Fruit fly (Drosophila melanogaster): ENCODE results near the gene rg.

The rg gene

dm6 chrX:5085469-5085868 is at the start of gene rg, which contains the start of gene CG15465:
TSS of gene rg (plus strand) at chrX:5085759.
TSS of gene CG15465 (plus strand) at chrX:5085759.
- TF ChIP-seq vvl (GFP tag; IDR thresholded peaks at IDR 0.05): peak; percentile 17; the same call in 1 of the 2 replicates
- TF ChIP-seq Dll (GFP tag; IDR thresholded peaks at IDR 0.05; ENCODE audit: partially characterized antibody): peak; percentile 63; the same call in 3 of the 4 replicates
- no peak for TF ChIP-seq pita (GFP tag; optimal IDR thresholded peaks at IDR 0.05)
- TF ChIP-seq CG10654 (GFP tag; optimal IDR thresholded peaks at IDR 0.05): no peak
- TF ChIP-seq CG3995 (GFP tag; optimal IDR thresholded peaks at IDR 0.05): peak; percentile 11
- no peak for TF ChIP-seq Trl (optimal IDR thresholded peaks at IDR 0.05)
- TF ChIP-seq Trl (GFP tag; optimal IDR thresholded peaks at IDR 0.05): no peak
- no peak for TF ChIP-seq ttk (GFP tag; IDR thresholded peaks at IDR 0.05)
- TF ChIP-seq knrl (GFP tag; IDR thresholded peaks at IDR 0.05; ENCODE audit: partially characterized antibody): peak; percentile 52; the same call in 1 of the 3 replicates
- TF ChIP-seq unc-4 (GFP tag; IDR thresholded peaks at IDR 0.05; ENCODE audit: partially characterized antibody): peak; percentile 64; the same call in 1 of the 2 replicates
- TF ChIP-seq CG11723 (GFP tag; optimal IDR thresholded peaks at IDR 0.05): no peak
- TF ChIP-seq Fer2 (tag; optimal IDR thresholded peaks at IDR 0.05): no peak
- TF ChIP-seq CG34422 (GFP tag; IDR thresholded peaks at IDR 0.05): 0 out of 3 replicates have a peak, but pooled peaks have one; percentile 21
- peak; percentile 76 for TF ChIP-seq Jarid2 (GFP tag; optimal IDR thresholded peaks at IDR 0.05)
- TF ChIP-seq BEAF-32 (GFP tag; optimal IDR thresholded peaks at IDR 0.05): peak; percentile 63
- peak; percentile 73 for TF ChIP-seq E2f2 (GFP tag; IDR thresholded peaks at IDR 0.05)
- no peak for TF ChIP-seq CG13424 (tag; optimal IDR thresholded peaks at IDR 0.05)
- 0 out of 2 replicates have a peak, but pooled peaks have one; percentile 5 for TF ChIP-seq MBD-R2 (GFP tag; IDR thresholded peaks at IDR 0.05)
- TF ChIP-seq shn (GFP tag; optimal IDR thresholded peaks at IDR 0.05): no peak
- peak; percentile 66; the same call in 2 of the 3 replicates for TF ChIP-seq vnd (GFP tag; IDR thresholded peaks at IDR 0.05; ENCODE audit: partially characterized antibody)
- peak; percentile 66 for TF ChIP-seq nerfin-2 (GFP tag; IDR thresholded peaks at IDR 0.05; ENCODE audit: partially characterized antibody)
- peak; percentile 78 for TF ChIP-seq CG7963 (GFP tag; IDR thresholded peaks at IDR 0.05; ENCODE audit: partially characterized antibody)
- peak; percentile 63; the same call in 2 of the 3 replicates for TF ChIP-seq mld (GFP tag; IDR thresholded peaks at IDR 0.05; ENCODE audit: partially characterized antibody)
- no peak for TF ChIP-seq CG15269 (tag; optimal IDR thresholded peaks at IDR 0.05)
- TF ChIP-seq ATbp (GFP tag; optimal IDR thresholded peaks at IDR 0.05): no peak
- peak; percentile 67; the same call in 1 of the 2 replicates for TF ChIP-seq CG42726 (GFP tag; IDR thresholded peaks at IDR 0.05; ENCODE audit: partially characterized antibody)
- no peak for TF ChIP-seq bcd (GFP tag; optimal IDR thresholded peaks at IDR 0.05)
- TF ChIP-seq fd64A (GFP tag; optimal IDR thresholded peaks at IDR 0.05): no peak
- peak; percentile 13 for TF ChIP-seq stwl (tag; optimal IDR thresholded peaks at IDR 0.05)
- peak; percentile 73 for TF ChIP-seq CG6791 (GFP tag; IDR thresholded peaks at IDR 0.05; ENCODE audit: partially characterized antibody)
- TF ChIP-seq pzg (GFP tag; optimal IDR thresholded peaks at IDR 0.05): peak; percentile 30
- TF ChIP-seq CG8290 (GFP tag; optimal IDR thresholded peaks at IDR 0.05): no peak
- TF ChIP-seq CG8290 (tag; optimal IDR thresholded peaks at IDR 0.05): peak in 1 of 2 experiments; percentile 32
- TF ChIP-seq hbn (GFP tag; IDR thresholded peaks at IDR 0.05; ENCODE audit: partially characterized antibody): peak; percentile 37; the same call in 1 of the 2 replicates
- peak in 1 of 2 experiments; percentile 71 for TF ChIP-seq crp (GFP tag; optimal IDR thresholded peaks at IDR 0.05)
- peak; percentile 76 for TF ChIP-seq CG15601 (tag; optimal IDR thresholded peaks at IDR 0.05)
- peak; percentile 65; the same call in 2 of the 3 replicates for TF ChIP-seq ci (GFP tag; IDR thresholded peaks at IDR 0.05)
- TF ChIP-seq ato (GFP tag; IDR thresholded peaks at IDR 0.05; ENCODE audit: partially characterized antibody): peak; percentile 8; the same call in 1 of the 2 replicates
- TF ChIP-seq CG15479 (GFP tag; optimal IDR thresholded peaks at IDR 0.05): no peak
- peak; percentile 66; the same call in 1 of the 2 replicates for TF ChIP-seq CG13287 (GFP tag; IDR thresholded peaks at IDR 0.05; ENCODE audit: partially characterized antibody)
- peak; percentile 70 for TF ChIP-seq Dp (GFP tag; optimal IDR thresholded peaks at IDR 0.05)
- no peak for TF ChIP-seq CG17802 (tag; optimal IDR thresholded peaks at IDR 0.05)
- TF ChIP-seq CG15514 (GFP tag; optimal IDR thresholded peaks at IDR 0.05): peak; percentile 89
- TF ChIP-seq Bgb (GFP tag; IDR thresholded peaks at IDR 0.05; ENCODE audit: partially characterized antibody): peak; percentile 76
- peak; percentile 71 for TF ChIP-seq Dref (GFP tag; IDR thresholded peaks at IDR 0.05)
- TF ChIP-seq bbx (GFP tag; IDR thresholded peaks at IDR 0.05; ENCODE audit: partially characterized antibody): peak; percentile 64
- TF ChIP-seq CG2199 (GFP tag; IDR thresholded peaks at IDR 0.05): peak; percentile 53; the same call in 1 of the 3 replicates
- TF ChIP-seq tio (GFP tag; optimal IDR thresholded peaks at IDR 0.05): no peak

Data from whole organism, embryonic.